Fruit fly (Drosophila melanogaster) whole organism, embryonic: ENCODE results near the gene CG43163.

Source experiments
- BEAF-32 ChIP-seq: fragments of 200-800 bp; sonication (Bioruptor generic); optimal IDR thresholded peaks from 3 replicates; lab custom pipeline; 2017; ENCODE audit warnings: missing biosample characterization, missing genetic modification characterization, mild to moderate bottlenecking, moderate library complexity, missing genetic modification reagents
- BtbVII ChIP-seq: fragments of 200-800 bp; sonication (Bioruptor generic); optimal IDR thresholded peaks from 3 replicates; lab custom pipeline; 2017; ENCODE audit warnings: missing biosample characterization, mild to moderate bottlenecking, missing genetic modification characterization
- CG11723 ChIP-seq: fragments of 200-800 bp; sonication (Bioruptor generic); optimal IDR thresholded peaks from 2 replicates; lab custom pipeline; 2017; ENCODE audit warnings: missing biosample characterization, mild to moderate bottlenecking, missing genetic modification characterization
- CG12071 ChIP-seq: fragments of 200-800 bp; sonication (Bioruptor generic); optimal IDR thresholded peaks from 3 replicates; lab custom pipeline; 2018; ENCODE audit warnings: missing biosample characterization, mild to moderate bottlenecking, missing genetic modification characterization
- CG12104 ChIP-seq: fragments of 200-800 bp; sonication (Bioruptor generic); optimal IDR thresholded peaks from 3 replicates; lab custom pipeline; 2016; ENCODE audit warnings: missing biosample characterization, missing genetic modification characterization
- CG12769 ChIP-seq: fragments of 200-800 bp; sonication (Bioruptor generic); optimal IDR thresholded peaks from 2 replicates; lab custom pipeline; 2019; ENCODE audit warnings: missing biosample characterization, mild to moderate bottlenecking, missing genetic modification characterization, moderate library complexity
- CG14050 ChIP-seq: fragments of 200-800 bp; sonication (Bioruptor generic); IDR thresholded peaks from 3 replicates; pipeline ENCODE4 v1.3.6; 2022; ENCODE audit warnings: missing biosample characterization, missing genetic modification characterization
- CG16813 ChIP-seq: fragments of 200-800 bp; sonication (Bioruptor generic); IDR thresholded peaks from 3 replicates; pipeline ENCODE4 v1.3.6; 2022; ENCODE audit warnings: missing biosample characterization, missing genetic modification characterization; ENCODE audit not compliant: partially characterized antibody
- CG1792 ChIP-seq: fragments of 200-800 bp; sonication (Bioruptor generic); optimal IDR thresholded peaks from 2 replicates; lab custom pipeline; 2016; ENCODE audit warnings: missing biosample characterization, missing genetic modification characterization
- CG18476 ChIP-seq: fragments of 200-800 bp; sonication (Bioruptor generic); optimal IDR thresholded peaks from 2 replicates; lab custom pipeline; 2016; ENCODE audit warnings: missing biosample characterization, mild to moderate bottlenecking, missing genetic modification characterization
- CG2120 ChIP-seq: fragments of 200-800 bp; sonication (Bioruptor generic); optimal IDR thresholded peaks from 3 replicates; lab custom pipeline; 2016; ENCODE audit warnings: missing biosample characterization, missing genetic modification characterization
- CG2129 ChIP-seq: fragments of 200-800 bp; sonication (Bioruptor generic); IDR thresholded peaks from 2 replicates; pipeline ENCODE4 v1.3.6; 2022; ENCODE audit warnings: missing biosample characterization, missing genetic modification characterization; ENCODE audit not compliant: partially characterized antibody
- CG3065 ChIP-seq: fragments of 200-800 bp; sonication (Bioruptor generic); optimal IDR thresholded peaks from 2 replicates; lab custom pipeline; 2016; ENCODE audit warnings: missing biosample characterization, missing genetic modification characterization
- CG31224 ChIP-seq: fragments of 200-800 bp; sonication (Bioruptor generic); IDR thresholded peaks from 2 replicates; pipeline ENCODE4 v1.3.6; 2022; ENCODE audit warnings: missing biosample characterization, missing genetic modification characterization
- CG31365 ChIP-seq: fragments of 200-800 bp; sonication (Bioruptor generic); optimal IDR thresholded peaks from 2 replicates; lab custom pipeline; 2018; ENCODE audit warnings: missing biosample characterization, mild to moderate bottlenecking, missing genetic modification characterization
- CG4360 ChIP-seq: fragments of 200-800 bp; sonication (Bioruptor generic); IDR thresholded peaks from 2 replicates; pipeline ENCODE4 v1.3.6; 2022; ENCODE audit warnings: missing biosample characterization, missing genetic modification characterization
- CG4617 ChIP-seq: fragments of 200-800 bp; sonication (Bioruptor generic); optimal IDR thresholded peaks from 3 replicates; lab custom pipeline; 2016; ENCODE audit warnings: missing biosample characterization, missing genetic modification characterization, borderline replicate concordance
- CG6683 ChIP-seq: fragments of 200-800 bp; sonication (Bioruptor generic); optimal IDR thresholded peaks from 2 replicates; lab custom pipeline; 2017; ENCODE audit warnings: missing biosample characterization, mild to moderate bottlenecking, missing genetic modification characterization, missing genetic modification reagents
- CG9437 ChIP-seq: fragments of 200-800 bp; sonication (Bioruptor generic); optimal IDR thresholded peaks from 2 replicates; lab custom pipeline; 2018; ENCODE audit warnings: missing biosample characterization, mild to moderate bottlenecking, missing genetic modification characterization
- CkIIα-i1 ChIP-seq: fragments of 200-800 bp; sonication (Bioruptor generic); IDR thresholded peaks from 2 replicates; pipeline ENCODE4 v1.3.6; 2022; ENCODE audit warnings: missing biosample characterization, missing genetic modification characterization
- Dbx ChIP-seq: fragments of 200-800 bp; sonication (Bioruptor generic); IDR thresholded peaks from 3 replicates; pipeline ENCODE4 v1.3.6; 2022; ENCODE audit warnings: missing biosample characterization, missing genetic modification characterization
- Ets65A ChIP-seq: fragments of 200-800 bp; sonication (Bioruptor generic); peaks from one replicate; lab custom pipeline; 2016; ENCODE audit warnings: missing biosample characterization, missing genetic modification characterization
- Fer1 ChIP-seq: fragments of 200-800 bp; sonication (Bioruptor generic); optimal IDR thresholded peaks from 2 replicates; lab custom pipeline; 2017; ENCODE audit warnings: missing biosample characterization, mild to moderate bottlenecking, missing genetic modification characterization
- Hand ChIP-seq: fragments of 200-800 bp; sonication (Bioruptor generic); optimal IDR thresholded peaks from 2 replicates; lab custom pipeline; 2017; ENCODE audit warnings: mild to moderate bottlenecking, missing biosample characterization, missing genetic modification reagents, missing genetic modification characterization
- HmgD ChIP-seq: fragments of 200-800 bp; sonication (Bioruptor generic); optimal IDR thresholded peaks from 3 replicates; lab custom pipeline; 2016; ENCODE audit warnings: missing biosample characterization, missing genetic modification characterization
- Kr ChIP-seq: fragments of 200-800 bp; sonication (Bioruptor generic); optimal IDR thresholded peaks from 2 replicates; lab custom pipeline; 2017; ENCODE audit warnings: missing biosample characterization, mild to moderate bottlenecking, missing genetic modification characterization
- Med ChIP-seq: fragments of 200-800 bp; sonication (Bioruptor generic); peaks from one replicate; lab custom pipeline; 2016; ENCODE audit warnings: missing biosample characterization, missing genetic modification characterization, mild to moderate bottlenecking, inconsistent platforms, moderate library complexity
- PHDP ChIP-seq: fragments of 200-800 bp; sonication (Bioruptor generic); optimal IDR thresholded peaks from 3 replicates; lab custom pipeline; 2018; ENCODE audit warnings: missing biosample characterization, mild to moderate bottlenecking, missing genetic modification characterization, moderate library complexity
- YL-1 ChIP-seq: fragments of 200-800 bp; sonication (Bioruptor generic); optimal IDR thresholded peaks from 3 replicates; lab custom pipeline; 2017; ENCODE audit warnings: missing biosample characterization, mild to moderate bottlenecking, missing genetic modification characterization
- chif ChIP-seq, 2 experiments: fragments of 200-800 bp; sonication (Bioruptor generic); optimal IDR thresholded peaks; 3 replicates each; lab custom pipeline; 2016; ENCODE audit warnings: missing biosample characterization in 2 of 2, missing genetic modification characterization in 2 of 2
- corto ChIP-seq: fragments of 200-800 bp; sonication (Bioruptor generic); optimal IDR thresholded peaks from 2 replicates; lab custom pipeline; 2016; ENCODE audit warnings: missing biosample characterization, mild to moderate bottlenecking, missing genetic modification characterization, moderate library complexity
- crc ChIP-seq: fragments of 200-800 bp; sonication (Bioruptor generic); optimal IDR thresholded peaks from 2 replicates; lab custom pipeline; 2016; ENCODE audit warnings: missing biosample characterization, missing genetic modification characterization
- crol ChIP-seq: fragments of 200-800 bp; sonication (Bioruptor generic); IDR thresholded peaks from 2 replicates; pipeline ENCODE4 v1.3.6; 2022; ENCODE audit warnings: missing biosample characterization, missing genetic modification characterization
- dati ChIP-seq: fragments of 200-800 bp; sonication (Bioruptor generic); IDR thresholded peaks from 2 replicates; pipeline ENCODE4 v1.3.6; 2022; ENCODE audit warnings: missing biosample characterization, missing genetic modification characterization
- disco-r ChIP-seq: fragments of 200-800 bp; sonication (Bioruptor generic); optimal IDR thresholded peaks from 2 replicates; lab custom pipeline; 2016; ENCODE audit warnings: missing biosample characterization, missing genetic modification characterization
- ftz-f1 ChIP-seq: fragments of 200-800 bp; sonication (Bioruptor generic); optimal IDR thresholded peaks from 2 replicates; lab custom pipeline; 2016; ENCODE audit warnings: missing biosample characterization, missing genetic modification characterization
- grau ChIP-seq: fragments of 200-800 bp; optimal IDR thresholded peaks from 3 replicates; lab custom pipeline; 2019; ENCODE audit warnings: missing biosample characterization, mild to moderate bottlenecking, missing genetic modification characterization, moderate library complexity
- h ChIP-seq: fragments of >200 bp; optimal IDR thresholded peaks from 2 replicates; lab custom pipeline; 2017
- odd ChIP-seq: fragments of 200-800 bp; sonication (Bioruptor generic); optimal IDR thresholded peaks from 2 replicates; lab custom pipeline; 2017; ENCODE audit warnings: missing biosample characterization, mild to moderate bottlenecking, missing genetic modification characterization
- otp ChIP-seq: fragments of 200-800 bp; sonication (Bioruptor generic); IDR thresholded peaks from 3 replicates; pipeline ENCODE4, ENCODE4 v1.3.6; 2022; ENCODE audit warnings: missing biosample characterization, missing genetic modification characterization
- pzg ChIP-seq: fragments of 200-800 bp; sonication (Bioruptor generic); optimal IDR thresholded peaks from 3 replicates; lab custom pipeline; 2018; ENCODE audit warnings: missing biosample characterization, mild to moderate bottlenecking, missing genetic modification characterization, moderate library complexity
- tgo ChIP-seq: fragments of 200-800 bp; sonication (Bioruptor generic); IDR thresholded peaks from 3 replicates; pipeline ENCODE4 v1.3.6; 2022; ENCODE audit warnings: missing biosample characterization, missing genetic modification characterization
- tin ChIP-seq: fragments of 200-800 bp; sonication (Bioruptor generic); optimal IDR thresholded peaks from 3 replicates; lab custom pipeline; 2016; ENCODE audit warnings: missing biosample characterization, missing genetic modification characterization
- tll ChIP-seq, 2 experiments: fragments of 200-800 bp in 1 of 2; fragments of >200 bp in 1 of 2; sonication (Bioruptor generic) in 1 of 2; optimal IDR thresholded peaks; 2 replicates each; lab custom pipeline; 2017 to 2019; ENCODE audit warnings: missing biosample characterization in 2 of 2, missing genetic modification characterization in 2 of 2, mild to moderate bottlenecking in 1 of 2, moderate library complexity in 1 of 2
- trem ChIP-seq: fragments of 200-800 bp; optimal IDR thresholded peaks from 3 replicates; lab custom pipeline; 2019; ENCODE audit warnings: missing biosample characterization, mild to moderate bottlenecking, missing genetic modification characterization, moderate library complexity
- trh ChIP-seq: fragments of 200-800 bp; sonication (Bioruptor generic); optimal IDR thresholded peaks from 2 replicates; lab custom pipeline; 2016; ENCODE audit warnings: missing biosample characterization, missing genetic modification characterization
- ttk ChIP-seq: fragments of 200-800 bp; sonication (Bioruptor generic); IDR thresholded peaks from 2 replicates; pipeline ENCODE4 v2.1.2; 2022; ENCODE audit warnings: missing biosample characterization, missing genetic modification characterization
- zen ChIP-seq: fragments of 200-800 bp; sonication (Bioruptor generic); optimal IDR thresholded peaks from 3 replicates; lab custom pipeline; 2018; ENCODE audit warnings: missing biosample characterization, mild to moderate bottlenecking, missing genetic modification characterization, moderate library complexity
- zfh1 ChIP-seq: fragments of 200-800 bp; sonication (Bioruptor generic); IDR thresholded peaks from 3 replicates; pipeline ENCODE4 v1.3.6; 2022; ENCODE audit warnings: missing biosample characterization, missing genetic modification characterization

The CG43163 gene

DNA sequence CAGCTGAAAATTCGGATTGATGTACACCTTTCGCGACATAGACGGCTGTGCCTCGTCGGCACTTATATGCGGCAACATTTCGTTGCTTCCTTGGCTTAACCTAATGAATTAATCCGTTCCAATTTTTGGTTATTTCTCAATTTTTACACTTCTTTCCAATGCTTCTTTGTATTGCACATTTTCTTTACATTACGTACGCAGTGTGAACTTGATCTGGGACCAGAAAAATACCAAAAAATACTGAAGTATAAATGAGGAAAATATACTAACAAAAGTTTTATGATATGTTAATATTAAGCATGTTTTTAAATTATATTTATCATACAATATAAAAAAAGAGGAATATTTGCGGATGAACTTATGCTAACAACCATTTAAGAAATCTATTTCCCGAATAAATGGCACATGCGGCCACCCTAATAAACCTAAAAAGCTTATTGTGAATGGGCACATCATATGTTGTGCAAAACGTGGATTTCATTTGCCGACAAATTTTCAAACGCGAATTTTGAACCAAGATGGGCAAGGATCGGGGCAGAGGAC lies 2.7 kb upstream of the CG43163 start, which contains the start of the genes ZC3H3 and Pus7 (continued):
- no peak for TF ChIP-seq HmgD
- TF ChIP-seq BtbVII = no peak
- peak; percentile 76 for TF ChIP-seq ftz-f1 (GFP tag; lab: Kevin White, UChicago)
- no peak for TF ChIP-seq CG31365
- TF ChIP-seq disco-r (GFP tag; lab: Kevin White, UChicago) = no peak
- TF ChIP-seq PHDP = peak; percentile 52
- 0 out of 3 replicates have a peak, but pooled peaks have one; percentile 20 for TF ChIP-seq zfh1 (GFP tag; lab: Robert Waterston, UW)
- peak; percentile 27 for TF ChIP-seq tin
- peak; percentile 56 for TF ChIP-seq pzg (GFP tag; lab: Kevin White, UChicago)
- TF ChIP-seq CG14050 = no peak; the same call in 2 of the 3 replicates
- TF ChIP-seq chif (GFP tag; optimal IDR thresholded peaks at IDR 0.05; lab: Kevin White, UChicago) = no peak
- no peak for TF ChIP-seq ttk
- no peak for TF ChIP-seq odd (GFP tag; lab: Kevin White, UChicago)
- peak; percentile 61 for TF ChIP-seq Med (GFP tag; lab: Kevin White, UChicago)
- peak; percentile 78 for TF ChIP-seq CG9437 (GFP tag; lab: Kevin White, UChicago)
- TF ChIP-seq crc (GFP tag; lab: Kevin White, UChicago) = no peak
- TF ChIP-seq CG11723 (GFP tag; lab: Kevin White, UChicago) = no peak
- 0 out of 3 replicates have a peak, but pooled peaks have one; percentile 41 for TF ChIP-seq Dbx (GFP tag; lab: Robert Waterston, UW)
- no peak for TF ChIP-seq zen
- TF ChIP-seq CG4617 = peak; percentile 65
- no peak for TF ChIP-seq dati (GFP tag; lab: Robert Waterston, UW)
- peak; percentile 26 for TF ChIP-seq grau (tag; lab: Kevin White, UChicago)
- no peak for TF ChIP-seq CG12071 (GFP tag; lab: Kevin White, UChicago)
- TF ChIP-seq CG4360 (GFP tag; lab: Robert Waterston, UW) = no peak
- peak; percentile 65 for TF ChIP-seq trem
- peak; percentile 4 for TF ChIP-seq CG2120 (GFP tag; lab: Kevin White, UChicago)
- peak; percentile 15 for TF ChIP-seq Fer1 (GFP tag; lab: Kevin White, UChicago)
- TF ChIP-seq YL-1 (GFP tag; lab: Kevin White, UChicago) = peak; percentile 67
- no peak for TF ChIP-seq CG31224 (GFP tag; lab: Robert Waterston, UW)

DNA sequence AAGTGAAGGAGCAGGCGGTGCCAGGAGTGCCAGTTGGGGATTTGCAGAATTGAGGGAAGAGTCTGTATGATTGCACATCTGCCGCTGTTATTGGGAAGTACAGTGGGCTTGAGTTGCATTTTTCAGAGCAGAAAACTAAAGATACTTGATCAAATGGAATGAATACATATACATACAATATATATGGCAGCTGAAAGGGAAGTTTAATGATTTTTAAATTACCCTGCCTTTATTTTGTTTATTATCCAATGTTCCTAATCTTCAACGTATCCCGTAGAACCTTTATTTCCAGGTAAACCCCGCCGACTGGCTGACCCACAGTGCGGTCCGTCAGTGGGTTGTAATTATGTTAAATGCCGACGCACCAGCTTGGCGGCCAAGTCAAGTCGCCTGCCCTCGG lies 26.0 kb downstream of the CG43163 start:
- TF ChIP-seq CkIIα-i1 (no peak), trh (no peak), BEAF-32 (no peak), tgo (GFP tag; lab: Robert Waterston, UW) (no peak), CG3065 (GFP tag; lab: Kevin White, UChicago) (no peak), CG12104 (GFP tag; lab: Kevin White, UChicago) (no peak), CG12769 (tag; lab: Kevin White, UChicago) (no peak), CG1792 (GFP tag; lab: Kevin White, UChicago) (no peak), corto (GFP tag; lab: Kevin White, UChicago) (no peak), otp (GFP tag; lab: Robert Waterston, UW) (no peak), CG6683 (no peak), Ets65A (GFP tag; lab: Kevin White, UChicago) (peak; percentile 41), CG18476 (GFP tag; lab: Kevin White, UChicago) (no peak), tll (GFP tag; optimal IDR thresholded peaks at IDR 0.05; lab: Kevin White, UChicago) (peak in 1 of 2 experiments; percentile 28), zen (peak; percentile 91), Hand (GFP tag; lab: Kevin White, UChicago) (no peak), Kr (GFP tag; lab: Kevin White, UChicago) (no peak), crol (GFP tag; lab: Robert Waterston, UW) (no peak), CG2129 (GFP tag; lab: Robert Waterston, UW) (no peak), CG16813 (GFP tag; lab: Robert Waterston, UW) (no peak), h (lab: Kevin White, UChicago) (no peak)
